Worm (Caenorhabditis elegans) whole organism, midembryonic: Measurements from ENCODE around the gene tsp-14.

ENCODE experiments used
- T22C8.4 ChIP-seq: fragments of 200-800 bp; sonication (Bioruptor generic); IDR thresholded peaks from 2 replicates; pipeline ENCODE4 v1.3.6; 2022; ENCODE audit warnings: missing genetic modification characterization, missing compliant biosample characterization
- cog-1 ChIP-seq: sonication (generic microtip); optimal IDR thresholded peaks from 2 replicates; lab custom pipeline; 2016; ENCODE audit warnings: missing genetic modification characterization, missing compliant biosample characterization
- flt-1 ChIP-seq: fragments of 200-800 bp; sonication (Bioruptor generic); IDR thresholded peaks from 2 replicates; pipeline ENCODE4 v1.3.6; 2022; ENCODE audit warnings: missing genetic modification characterization, missing compliant biosample characterization
- med-1 ChIP-seq: sonication (generic microtip); optimal IDR thresholded peaks from 2 replicates; lab custom pipeline; 2017; ENCODE audit warnings: missing genetic modification characterization, mild to moderate bottlenecking, missing compliant biosample characterization, antibody characterized with exemption, missing genetic modification reagents; ENCODE audit not compliant: insufficient read depth
- tab-1 ChIP-seq: fragments of 200-800 bp; sonication (Bioruptor generic); IDR thresholded peaks from 2 replicates; pipeline ENCODE4 v1.3.6; 2022; ENCODE audit warnings: missing genetic modification characterization, missing compliant biosample characterization
- ztf-23 ChIP-seq: fragments of 200-800 bp; sonication (Bioruptor generic); IDR thresholded peaks from 2 replicates; pipeline ENCODE4 v1.3.6; 2022; ENCODE audit warnings: missing genetic modification reagents, missing genetic modification characterization, missing compliant biosample characterization
- ztf-29 ChIP-seq: fragments of 200-800 bp; sonication (Bioruptor generic); IDR thresholded peaks from 2 replicates; pipeline ENCODE4 v1.3.6; 2022; ENCODE audit warnings: missing genetic modification reagents, missing genetic modification characterization, missing compliant biosample characterization

ce11 chrX:4900685-4901084, 23.9 kb upstream of the tsp-14 start, which contains the start of gene T07F12.4:
- no peak for TF ChIP-seq flt-1 (GFP tag; lab: Robert Waterston, UW)
- TF ChIP-seq T22C8.4 = no peak
- no peak for TF ChIP-seq ztf-23 (GFP tag; lab: Robert Waterston, UW)
- no peak for TF ChIP-seq ztf-29 (GFP tag; lab: Robert Waterston, UW)
- no peak for TF ChIP-seq cog-1
- no peak for TF ChIP-seq med-1 (GFP tag; lab: Kevin White, UChicago)
- no peak for TF ChIP-seq tab-1 (GFP tag; lab: Robert Waterston, UW)
